Worm (Caenorhabditis elegans) whole organism, late embryonic: Measurements from ENCODE around the gene col-79.

ENCODE experiments used
- C08G9.2 ChIP-seq: sonication (generic microtip); optimal IDR thresholded peaks from 2 replicates; lab custom pipeline; 2016; ENCODE audit warnings: mild to moderate bottlenecking, missing genetic modification characterization, moderate library complexity, missing compliant biosample characterization
- C38D4.7 ChIP-seq: fragments of 200-800 bp; sonication (Bioruptor generic); optimal IDR thresholded peaks from 2 replicates; lab custom pipeline; 2018; ENCODE audit warnings: mild to moderate bottlenecking, missing genetic modification characterization, moderate library complexity, missing compliant biosample characterization
- F13H6.1 ChIP-seq: sonication (generic microtip); optimal IDR thresholded peaks from 2 replicates; lab custom pipeline; 2016; ENCODE audit warnings: missing genetic modification characterization, missing compliant biosample characterization
- K02D7.2 ChIP-seq: sonication (generic microtip); optimal IDR thresholded peaks from 2 replicates; lab custom pipeline; 2017; ENCODE audit warnings: mild to moderate bottlenecking, missing genetic modification characterization, missing compliant biosample characterization
- T23F11.4 ChIP-seq: fragments of 200-800 bp; sonication (Bioruptor generic); optimal IDR thresholded peaks from 2 replicates; lab custom pipeline; 2018; ENCODE audit warnings: mild to moderate bottlenecking, missing genetic modification characterization, missing compliant biosample characterization
- ama-1 ChIP-seq: fragments of 150-350 bp; optimal IDR thresholded peaks from 2 replicates; lab custom pipeline; 2014
- ceh-18 ChIP-seq: sonication (generic microtip); optimal IDR thresholded peaks from 2 replicates; lab custom pipeline; 2016; ENCODE audit warnings: missing genetic modification characterization, missing compliant biosample characterization
- ceh-19 ChIP-seq: fragments of 200-800 bp; sonication (Bioruptor generic); optimal IDR thresholded peaks from 2 replicates; lab custom pipeline; 2018; ENCODE audit warnings: mild to moderate bottlenecking, missing genetic modification characterization, missing compliant biosample characterization
- ceh-2 ChIP-seq: sonication (generic microtip); optimal IDR thresholded peaks from 2 replicates; lab custom pipeline; 2016; ENCODE audit warnings: missing genotype, missing genetic modification characterization, missing compliant biosample characterization
- ceh-22 ChIP-seq: sonication (generic microtip); optimal IDR thresholded peaks from 2 replicates; lab custom pipeline; 2017; ENCODE audit warnings: missing biosample characterization, missing genetic modification characterization
- ceh-31 ChIP-seq: sonication (generic microtip); optimal IDR thresholded peaks from 2 replicates; lab custom pipeline; 2016; ENCODE audit warnings: missing genetic modification characterization, missing compliant biosample characterization
- ceh-34 ChIP-seq: sonication (generic microtip); optimal IDR thresholded peaks from 2 replicates; lab custom pipeline; 2016; ENCODE audit warnings: mild to moderate bottlenecking, missing genetic modification characterization, missing compliant biosample characterization
- ceh-45 ChIP-seq: fragments of 200-800 bp; sonication (Bioruptor generic); IDR thresholded peaks from 2 replicates; pipeline ENCODE4 v1.3.6; 2022; ENCODE audit warnings: missing genetic modification reagents, missing genetic modification characterization, missing compliant biosample characterization
- ceh-6 ChIP-seq: fragments of 200-800 bp; sonication (Bioruptor generic); optimal IDR thresholded peaks from 2 replicates; lab custom pipeline; 2018; ENCODE audit warnings: mild to moderate bottlenecking, missing genetic modification characterization, missing compliant biosample characterization
- elt-2 ChIP-seq: sonication (generic microtip); optimal IDR thresholded peaks from 2 replicates; lab custom pipeline; 2016; ENCODE audit warnings: missing genetic modification reagents, missing genetic modification characterization, missing compliant biosample characterization
- eyg-1 ChIP-seq: sonication (generic microtip); optimal IDR thresholded peaks from 2 replicates; lab custom pipeline; 2016; ENCODE audit warnings: missing genotype, missing genetic modification characterization, missing compliant biosample characterization
- fax-1 ChIP-seq: sonication (generic microtip); optimal IDR thresholded peaks from 2 replicates; lab custom pipeline; 2016; ENCODE audit warnings: missing genotype, missing genetic modification characterization, missing compliant biosample characterization
- fkh-6 ChIP-seq: sonication (generic microtip); optimal IDR thresholded peaks from 2 replicates; lab custom pipeline; 2016; ENCODE audit warnings: missing genetic modification characterization, missing compliant biosample characterization
- hlh-13 ChIP-seq: fragments of 200-800 bp; sonication (Bioruptor generic); optimal IDR thresholded peaks from 2 replicates; lab custom pipeline; 2018; ENCODE audit warnings: mild to moderate bottlenecking, missing genetic modification characterization, missing compliant biosample characterization
- hlh-30 ChIP-seq: sonication (generic microtip); optimal IDR thresholded peaks from 2 replicates; lab custom pipeline; 2017; ENCODE audit warnings: antibody characterized with exemption, missing genetic modification characterization, missing compliant biosample characterization; ENCODE audit not compliant: insufficient read depth
- hlh-8 ChIP-seq: sonication (generic microtip); optimal IDR thresholded peaks from 2 replicates; lab custom pipeline; 2016; ENCODE audit warnings: missing genotype, missing genetic modification characterization, missing compliant biosample characterization
- lin-11 ChIP-seq: fragments of 200-800 bp; sonication (Bioruptor generic); optimal IDR thresholded peaks from 2 replicates; lab custom pipeline; 2018; ENCODE audit warnings: mild to moderate bottlenecking, missing genetic modification characterization, missing compliant biosample characterization
- nfya-1 ChIP-seq: sonication (generic microtip); optimal IDR thresholded peaks from 2 replicates; lab custom pipeline; 2017; ENCODE audit warnings: missing genetic modification characterization, mild to moderate bottlenecking, missing compliant biosample characterization, antibody characterized with exemption, moderate library complexity
- nhr-11 ChIP-seq: fragments of 150-350 bp; optimal IDR thresholded peaks from 2 replicates; lab custom pipeline; 2014; ENCODE audit warnings: missing biosample characterization, missing genetic modification characterization
- nhr-232 ChIP-seq: sonication (generic microtip); optimal IDR thresholded peaks from 2 replicates; lab custom pipeline; 2016; ENCODE audit warnings: missing genetic modification characterization, missing compliant biosample characterization
- odd-2 ChIP-seq: sonication (generic microtip); optimal IDR thresholded peaks from 2 replicates; lab custom pipeline; 2017; ENCODE audit warnings: antibody characterized with exemption, mild to moderate bottlenecking, missing genetic modification characterization, missing compliant biosample characterization
- pax-1 ChIP-seq: fragments of 150-350 bp; optimal IDR thresholded peaks from 2 replicates; lab custom pipeline; 2014; ENCODE audit warnings: missing biosample characterization, missing genetic modification characterization
- pha-4 ChIP-seq: fragments of 150-350 bp; optimal IDR thresholded peaks from 2 replicates; lab custom pipeline; 2018; ENCODE audit warnings: missing biosample characterization, missing genetic modification reagents, missing genetic modification characterization
- pqm-1 ChIP-seq: sonication (generic microtip); optimal IDR thresholded peaks from 2 replicates; lab custom pipeline; 2016; ENCODE audit warnings: missing genetic modification characterization, missing compliant biosample characterization
- rnt-1 ChIP-seq: sonication (generic microtip); optimal IDR thresholded peaks from 2 replicates; lab custom pipeline; 2016; ENCODE audit warnings: missing genetic modification characterization, missing compliant biosample characterization
- sox-2 ChIP-seq: fragments of 200-800 bp; sonication (Bioruptor generic); IDR thresholded peaks from 2 replicates; pipeline ENCODE4 v1.3.6; 2022; ENCODE audit warnings: missing genetic modification reagents, missing genetic modification characterization, missing compliant biosample characterization
- sox-4 ChIP-seq: sonication (generic microtip); optimal IDR thresholded peaks from 2 replicates; lab custom pipeline; 2017; ENCODE audit warnings: mild to moderate bottlenecking, missing genetic modification characterization, inconsistent platforms, missing compliant biosample characterization
- ttx-3 ChIP-seq: sonication (generic microtip); optimal IDR thresholded peaks from 2 replicates; lab custom pipeline; 2016; ENCODE audit warnings: missing genetic modification reagents, missing genetic modification characterization, missing compliant biosample characterization
- unc-55 ChIP-seq: sonication (generic microtip); optimal IDR thresholded peaks from 2 replicates; lab custom pipeline; 2017; ENCODE audit warnings: missing biosample characterization, missing genetic modification reagents, missing genetic modification characterization
- zip-5 ChIP-seq: sonication (generic microtip); optimal IDR thresholded peaks from 2 replicates; lab custom pipeline; 2016; ENCODE audit warnings: missing genetic modification characterization, missing compliant biosample characterization
- ztf-16 ChIP-seq: sonication (generic microtip); optimal IDR thresholded peaks from 2 replicates; lab custom pipeline; 2017; ENCODE audit warnings: missing genetic modification characterization, missing compliant biosample characterization

Gene col-79

DNA sequence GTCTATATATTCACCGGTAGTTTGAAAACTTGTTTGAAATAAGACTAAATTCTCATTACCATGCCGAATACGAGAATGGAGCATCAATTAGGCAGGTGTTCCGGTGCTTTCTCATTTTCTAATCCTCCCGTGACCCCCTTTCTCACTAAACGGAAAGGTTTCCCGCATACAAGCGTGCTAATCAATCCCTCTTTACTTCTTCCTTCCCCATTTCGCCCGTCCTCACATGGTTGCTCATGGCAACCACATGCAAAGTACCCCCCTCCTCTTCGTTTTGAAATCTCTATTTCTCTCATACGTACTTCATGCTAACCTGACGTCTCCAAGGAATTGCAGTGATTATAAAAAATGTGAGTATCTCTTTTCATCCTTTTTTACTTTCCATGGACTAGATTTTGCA is 16.5 kb downstream of the col-79 start, which contains the start of gene mks-5:
Gene mks-5 (plus strand): TSS at position 301 of the 400 bp plus-strand sequence.
- no peak for TF ChIP-seq F13H6.1 (tag; lab: Kevin White, UChicago)
- TF ChIP-seq pqm-1 (tag; lab: Kevin White, UChicago) = no peak
- no peak for TF ChIP-seq ceh-18 (tag; lab: Kevin White, UChicago)
- no peak for TF ChIP-seq sox-2 (GFP tag; lab: Robert Waterston, UW)
- TF ChIP-seq elt-2 = no peak

DNA sequence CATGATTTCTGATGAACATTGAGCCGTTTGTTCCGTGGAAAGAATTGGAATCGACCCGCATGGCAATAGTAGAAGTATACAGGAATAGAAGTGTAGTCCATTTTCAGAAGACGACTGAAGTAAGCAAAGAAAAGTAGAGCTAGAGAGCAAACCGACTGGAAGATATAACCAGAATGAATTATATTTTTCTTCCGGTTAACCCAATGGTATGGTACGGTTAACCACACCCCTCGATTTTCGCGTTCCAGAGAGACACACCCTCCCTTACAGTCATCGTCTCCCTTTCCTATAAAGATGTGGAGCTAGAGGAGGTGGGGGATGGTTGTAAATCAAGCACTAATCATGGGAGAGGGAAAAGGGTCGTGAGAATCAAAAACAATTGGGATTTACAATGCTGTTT is 19.7 kb downstream of the col-79 start, which contains the start of gene C09G5.14:
Gene C09G5.14 (minus strand): TSS at position 101 of the 400 bp plus-strand sequence.
- TF ChIP-seq T23F11.4 (GFP tag; lab: Kevin White, UChicago) = no peak
- no peak for TF ChIP-seq ceh-22 (tag; lab: Kevin White, UChicago)
- TF ChIP-seq ceh-19 (GFP tag; lab: Kevin White, UChicago) = no peak
- no peak for TF ChIP-seq fkh-6 (tag; lab: Kevin White, UChicago)
- no peak for TF ChIP-seq hlh-8
- TF ChIP-seq ceh-31 (tag; lab: Kevin White, UChicago) = no peak
- TF ChIP-seq pax-1 (tag; lab: Kevin White, UChicago) = no peak
- no peak for TF ChIP-seq rnt-1 (tag; lab: Kevin White, UChicago)
- no peak for TF ChIP-seq ttx-3 (tag; lab: Kevin White, UChicago)
- no peak for TF ChIP-seq nhr-232 (tag; lab: Kevin White, UChicago)
- TF ChIP-seq ceh-45 (GFP tag; lab: Robert Waterston, UW) = no peak
- no peak for TF ChIP-seq C38D4.7
- no peak for TF ChIP-seq fax-1 (tag; lab: Kevin White, UChicago)
- no peak for TF ChIP-seq odd-2 (tag; lab: Kevin White, UChicago)
- TF ChIP-seq ceh-6 (GFP tag; lab: Kevin White, UChicago) = no peak
- TF ChIP-seq, all 69 proteins: peak for 0

DNA sequence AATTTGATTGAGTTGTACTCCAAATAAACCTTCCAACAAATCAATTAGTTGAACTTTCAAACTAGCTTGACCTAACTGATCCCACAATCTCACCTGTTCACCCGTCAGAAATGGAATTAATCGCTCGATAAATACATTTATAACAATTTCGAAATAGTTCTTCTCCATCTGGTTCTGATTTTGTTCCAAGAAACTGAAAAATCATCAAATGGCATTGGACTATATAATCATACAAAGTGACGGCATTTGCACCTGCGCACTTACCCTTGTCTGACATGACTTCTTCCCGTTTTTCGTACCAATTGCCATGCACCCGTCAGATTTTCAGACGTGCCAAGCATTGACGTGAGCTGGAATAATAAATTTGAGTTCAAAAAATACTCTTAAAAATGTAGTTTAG is 27.3 kb downstream of the col-79 start:
- TF ChIP-seq nhr-11 (tag; lab: Kevin White, UChicago) (no peak), C38D4.7 (no peak), zip-5 (no peak), eyg-1 (no peak), hlh-13 (GFP tag; lab: Kevin White, UChicago) (no peak)

DNA sequence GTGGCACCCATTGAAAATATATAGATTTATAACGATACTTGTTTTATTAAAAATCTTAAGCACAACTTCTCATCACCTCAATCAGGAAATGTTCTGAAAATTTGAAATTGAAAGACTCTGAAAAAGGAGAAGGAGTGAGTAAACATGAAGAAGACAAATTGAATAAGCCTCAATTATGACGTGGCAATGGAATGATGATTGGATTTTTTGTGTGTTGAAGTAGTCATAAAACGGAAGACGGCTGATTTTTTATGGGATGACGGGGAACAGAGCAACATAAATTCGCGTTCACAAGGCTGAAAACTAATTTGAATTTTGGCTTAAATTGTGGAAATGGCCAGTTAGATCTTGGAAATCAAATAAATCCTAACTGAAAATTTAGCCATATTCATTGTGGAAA is 28.1 kb downstream of the col-79 start, which contains the start of gene glb-12:
Gene glb-12 (minus strand): TSS at position 101 of the 400 bp plus-strand sequence.
- TF ChIP-seq nhr-232 (tag; lab: Kevin White, UChicago) = no peak
- TF ChIP-seq C08G9.2 = no peak
- no peak for TF ChIP-seq hlh-8
- no peak for TF ChIP-seq K02D7.2
- no peak for TF ChIP-seq ceh-34
- no peak for TF ChIP-seq unc-55
- TF ChIP-seq lin-11 (tag; lab: Kevin White, UChicago) = no peak
- no peak for TF ChIP-seq F13H6.1 (tag; lab: Kevin White, UChicago)
- TF ChIP-seq hlh-30 (tag; lab: Kevin White, UChicago) = no peak
- no peak for TF ChIP-seq pha-4 (tag; lab: Kevin White, UChicago)
- no peak for TF ChIP-seq fax-1 (tag; lab: Kevin White, UChicago)
- TF ChIP-seq ceh-2 (tag; lab: Kevin White, UChicago) = no peak
- TF ChIP-seq sox-4 (tag; lab: Kevin White, UChicago) = no peak
- no peak for TF ChIP-seq ztf-16 (tag; lab: Kevin White, UChicago)
- TF ChIP-seq nfya-1 (tag; lab: Kevin White, UChicago) = no peak
- TF ChIP-seq ceh-6 (GFP tag; lab: Kevin White, UChicago) = no peak
- TF ChIP-seq ceh-19 (GFP tag; lab: Kevin White, UChicago) = no peak
- TF ChIP-seq ama-1 (lab: Kevin White, UChicago) = no peak
